Worm (Caenorhabditis elegans): ENCODE data around the gene sfxn-5.

sfxn-5 gene

DNA sequence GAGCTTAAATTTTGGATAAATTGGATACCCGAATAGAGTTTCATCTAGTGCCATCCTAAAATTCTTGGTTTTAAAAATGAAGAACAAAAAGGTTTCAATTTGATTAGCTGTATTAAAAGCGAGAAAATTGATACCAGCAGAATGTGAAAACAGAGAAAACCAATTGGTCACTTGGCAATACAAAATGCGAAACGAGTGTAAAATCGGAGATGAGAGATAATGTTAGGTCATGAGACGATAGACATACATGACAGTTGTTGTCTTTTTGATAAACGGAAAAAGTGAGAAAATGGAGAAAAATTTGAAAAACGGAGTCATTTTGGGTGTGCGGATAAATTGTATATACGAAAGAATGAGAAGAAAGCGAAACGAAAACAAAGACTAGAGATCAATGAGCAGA, at the start of gene sfxn-5:
Gene sfxn-5, minus strand, starts transcription at position 55 of the 400 bp plus-strand sequence.
- peak; percentile 4 for TF ChIP-seq unc-62 (GFP tag; optimal IDR thresholded peaks at IDR 0.05)
- no peak for TF ChIP-seq elt-3 (tag; optimal IDR thresholded peaks at IDR 0.05)
- no peak for TF ChIP-seq flh-1 (GFP tag; optimal IDR thresholded peaks at IDR 0.05)
- TF ChIP-seq hlh-1 (tag; optimal IDR thresholded peaks at IDR 0.05): peak; percentile 91
- peak; percentile 84 for TF ChIP-seq unc-120 (tag; optimal IDR thresholded peaks at IDR 0.05; ENCODE audit: poor library complexity, severe bottlenecking)
- TF ChIP-seq ceh-43 (GFP tag; optimal IDR thresholded peaks at IDR 0.05): no peak
- no peak for TF ChIP-seq lsy-2 (tag; optimal IDR thresholded peaks at IDR 0.05)
- no peak for TF ChIP-seq ceh-83 (GFP tag; optimal IDR thresholded peaks at IDR 0.05)

DNA sequence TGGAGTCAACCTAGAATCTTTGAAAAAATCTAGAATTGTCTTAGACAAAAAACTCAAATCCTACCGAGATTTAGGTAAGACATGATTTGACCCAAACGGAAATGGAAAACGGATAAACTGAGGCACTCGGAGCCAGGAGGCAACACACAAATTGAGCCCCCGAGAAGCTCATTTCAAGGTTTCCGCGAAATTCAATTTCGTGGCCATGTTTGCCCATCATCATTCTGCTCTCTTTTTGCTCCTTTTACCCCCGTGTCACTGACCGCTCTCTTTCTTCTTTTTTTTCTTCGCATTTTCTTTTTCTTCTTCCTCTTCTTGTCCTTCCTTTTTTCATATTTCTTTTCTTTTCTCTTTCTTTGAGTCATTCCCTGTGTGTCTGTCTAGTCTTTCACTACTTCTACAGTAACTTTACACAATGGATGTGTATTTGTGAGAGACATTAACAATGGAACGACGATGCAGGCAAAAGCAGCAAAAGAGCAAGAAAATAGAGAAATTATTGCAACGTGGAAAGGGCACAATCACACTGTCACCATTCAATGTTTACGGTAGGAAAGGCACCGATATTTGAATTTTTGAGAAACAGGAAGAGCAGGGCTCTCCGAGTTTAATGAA, 48.0 kb upstream of the sfxn-5 start:
- TF ChIP-seq sptf-1 (tag; optimal IDR thresholded peaks at IDR 0.05): no peak
- TF ChIP-seq lsy-2 (tag; optimal IDR thresholded peaks at IDR 0.05): no peak
- TF ChIP-seq mls-2 (tag; optimal IDR thresholded peaks at IDR 0.05): no peak
- TF ChIP-seq ces-1 (GFP tag; optimal IDR thresholded peaks at IDR 0.05): peak; percentile 88
- TF ChIP-seq nhr-2 (tag; optimal IDR thresholded peaks at IDR 0.05): no peak
- no peak for TF ChIP-seq nhr-28 (tag; optimal IDR thresholded peaks at IDR 0.05)
- TF ChIP-seq drap-1 (GFP tag; optimal IDR thresholded peaks at IDR 0.05): no peak
- TF ChIP-seq nhr-12 (tag; optimal IDR thresholded peaks at IDR 0.05): no peak

DNA sequence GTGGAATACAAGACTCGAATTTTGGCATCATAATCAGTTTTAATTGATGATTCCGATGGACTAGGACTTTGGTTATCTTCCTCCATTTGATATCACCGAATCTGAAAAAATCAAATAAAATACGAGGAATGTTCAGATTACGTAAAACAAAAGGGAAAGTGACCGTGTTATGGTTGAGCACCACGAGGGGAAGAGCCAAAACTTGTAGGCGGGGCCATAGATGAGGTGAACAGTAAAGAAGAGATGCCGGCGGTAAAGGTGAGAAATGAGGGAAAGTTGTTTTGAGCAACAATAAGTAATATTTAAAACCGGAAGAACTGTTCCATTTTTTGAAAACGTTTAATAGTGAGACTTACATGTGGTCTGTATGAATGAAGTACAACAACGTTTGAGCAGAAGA, 45.1 kb upstream of the sfxn-5 start, which contains the start of gene F10B5.3:
Gene F10B5.3, minus strand, starts transcription at position 101 of the 400 bp plus-strand sequence.
- TF ChIP-seq flh-1 (GFP tag; optimal IDR thresholded peaks at IDR 0.05) (no peak), mls-2 (tag; optimal IDR thresholded peaks at IDR 0.05) (no peak), unc-39 (tag; optimal IDR thresholded peaks at IDR 0.05) (no peak), nhr-76 (tag; optimal IDR thresholded peaks at IDR 0.05) (no peak), sptf-1 (tag; optimal IDR thresholded peaks at IDR 0.05) (no peak)

DNA sequence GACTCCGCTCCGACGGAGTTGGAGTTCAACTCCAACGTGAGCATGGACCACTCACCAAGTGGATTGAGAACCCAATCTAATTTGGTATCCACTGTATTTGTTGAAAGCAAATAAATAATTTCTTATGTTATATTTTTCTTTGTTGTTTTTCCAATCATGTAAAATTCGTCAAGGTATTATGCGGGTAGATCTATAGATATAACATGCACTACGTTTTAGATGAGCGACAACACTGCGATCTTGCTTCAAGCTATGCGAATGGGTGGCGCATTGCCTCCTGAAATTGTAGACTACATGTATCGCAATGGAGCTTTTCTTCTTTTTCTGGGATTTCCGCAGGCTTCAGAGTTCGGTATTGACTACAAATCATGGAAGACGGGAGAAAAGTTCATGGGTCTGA, 39.7 kb upstream of the sfxn-5 start, which contains the start of gene F10B5.2:
Gene F10B5.2, plus strand, starts transcription at position 220 of the 400 bp plus-strand sequence.
- TF ChIP-seq nhr-28 (tag; optimal IDR thresholded peaks at IDR 0.05) (no peak), lsy-2 (tag; optimal IDR thresholded peaks at IDR 0.05) (no peak), bed-3 (GFP tag; optimal IDR thresholded peaks at IDR 0.05) (no peak), mep-1 (tag; optimal IDR thresholded peaks at IDR 0.05) (no peak), sptf-1 (tag; optimal IDR thresholded peaks at IDR 0.05) (no peak), ceh-83 (GFP tag; optimal IDR thresholded peaks at IDR 0.05) (no peak), ham-2 (GFP tag; optimal IDR thresholded peaks at IDR 0.05) (no peak), ztf-11 (tag; optimal IDR thresholded peaks at IDR 0.05) (no peak), cnd-1 (tag; optimal IDR thresholded peaks at IDR 0.05) (no peak), elt-3 (tag; optimal IDR thresholded peaks at IDR 0.05) (no peak), nhr-237 (tag; optimal IDR thresholded peaks at IDR 0.05) (no peak), nhr-2 (tag; optimal IDR thresholded peaks at IDR 0.05) (no peak), elt-1 (tag; optimal IDR thresholded peaks at IDR 0.05; ENCODE audit: borderline replicate concordance, insufficient read depth) (no peak), lin-13 (tag; optimal IDR thresholded peaks at IDR 0.05) (no peak)

DNA sequence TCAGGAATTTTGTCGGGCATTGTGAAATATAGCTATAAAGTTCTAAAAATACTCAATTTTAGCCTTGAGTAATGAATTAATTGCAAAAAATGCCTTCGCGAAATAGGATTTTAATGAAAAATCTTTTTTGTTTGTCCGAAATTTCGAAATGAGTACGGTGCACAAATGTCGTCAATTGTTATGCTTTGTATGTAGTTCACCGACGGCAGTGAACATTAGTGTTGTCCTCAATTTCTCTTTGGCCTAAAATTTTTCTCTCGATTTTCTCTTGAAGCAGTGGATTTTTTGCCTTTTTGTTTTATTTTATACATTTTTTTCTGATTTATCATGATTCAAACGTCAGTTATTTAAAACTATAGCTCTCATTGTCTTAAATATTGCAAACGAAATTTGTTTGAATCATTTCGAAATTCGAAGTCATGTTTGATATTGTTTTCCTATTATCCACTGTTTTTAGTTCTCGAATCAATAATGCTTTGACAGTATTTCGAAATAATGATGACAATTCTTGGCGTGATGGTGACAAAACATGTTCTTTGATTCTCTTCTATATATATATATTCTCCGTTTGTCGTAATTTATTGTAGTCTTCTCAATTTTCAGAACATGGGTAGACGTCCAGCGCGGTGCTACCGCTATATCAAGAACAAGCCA, 38.6 kb upstream of the sfxn-5 start, which contains the start of the genes ints-11 and rpl-10:
Gene ints-11, minus strand, starts transcription at position 201 of the 654 bp plus-strand sequence.
Gene rpl-10, plus strand, starts transcription at position 604 of the 654 bp plus-strand sequence.
- TF ChIP-seq nhr-237 (tag; optimal IDR thresholded peaks at IDR 0.05): peak; percentile 57
- TF ChIP-seq nhr-2 (tag; optimal IDR thresholded peaks at IDR 0.05): no peak
- peak; percentile 94 for TF ChIP-seq lsy-2 (tag; optimal IDR thresholded peaks at IDR 0.05)
- peak; percentile 40 for TF ChIP-seq hlh-1 (tag; optimal IDR thresholded peaks at IDR 0.05)

DNA sequence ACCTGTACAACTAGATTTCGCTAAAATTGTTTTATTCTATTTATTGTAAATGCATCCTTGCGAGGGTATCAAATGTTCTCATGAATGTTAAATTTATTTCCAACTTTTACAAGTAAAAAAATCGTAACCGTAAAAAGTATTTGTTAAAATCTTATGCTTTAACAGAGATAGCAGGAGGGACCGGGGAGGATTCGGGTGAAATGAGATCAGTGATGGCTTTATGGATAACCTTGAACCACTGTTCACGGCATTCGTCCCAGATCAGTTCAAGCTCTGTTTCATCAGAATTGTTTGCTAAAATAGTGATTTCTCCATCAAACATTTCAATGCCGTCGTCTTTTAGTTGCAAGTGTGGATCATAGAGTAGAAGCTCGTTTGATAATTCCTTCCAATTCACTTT, 36.3 kb upstream of the sfxn-5 start:
- TF ChIP-seq mab-5 (tag; optimal IDR thresholded peaks at IDR 0.05) (no peak), M03D4.4 (tag; optimal IDR thresholded peaks at IDR 0.05) (no peak), cnd-1 (tag; optimal IDR thresholded peaks at IDR 0.05) (no peak), lin-13 (tag; optimal IDR thresholded peaks at IDR 0.05) (no peak), tbx-8 (GFP tag; optimal IDR thresholded peaks at IDR 0.05) (no peak), sem-2 (GFP tag; optimal IDR thresholded peaks at IDR 0.05) (no peak), drap-1 (GFP tag; optimal IDR thresholded peaks at IDR 0.05) (no peak), flh-1 (GFP tag; optimal IDR thresholded peaks at IDR 0.05) (no peak), ces-1 (GFP tag; optimal IDR thresholded peaks at IDR 0.05) (no peak), elt-1 (tag; optimal IDR thresholded peaks at IDR 0.05; ENCODE audit: borderline replicate concordance, insufficient read depth) (no peak), nhr-2 (tag; optimal IDR thresholded peaks at IDR 0.05) (no peak)

All from whole organism, mixed stage, embryonic.